Worm (Caenorhabditis elegans): ENCODE data around the gene set-19.

Gene set-19

ce11 chrX:5698419-5698818, 18.4 kb upstream of the set-19 start:
- TF ChIP-seq nhr-6 (tag; optimal IDR thresholded peaks at IDR 0.05) (no peak), sem-4 (tag; optimal IDR thresholded peaks at IDR 0.05) (no peak), lin-39 (tag; optimal IDR thresholded peaks at IDR 0.05) (no peak), nhr-77 (tag; optimal IDR thresholded peaks at IDR 0.05) (no peak), alr-1 (tag; optimal IDR thresholded peaks at IDR 0.05) (no peak), mbf-1 (tag; optimal IDR thresholded peaks at IDR 0.05) (no peak), snpc-4 (tag; optimal IDR thresholded peaks at IDR 0.05) (no peak), sma-3 (GFP tag; optimal IDR thresholded peaks at IDR 0.05) (no peak), fos-1 (tag; optimal IDR thresholded peaks at IDR 0.05) (no peak), ztf-1 (GFP tag; conservative IDR thresholded peaks at IDR 0.05) (no peak), ztf-11 (tag; optimal IDR thresholded peaks at IDR 0.05) (no peak), blmp-1 (tag; optimal IDR thresholded peaks at IDR 0.05; ENCODE audit: insufficient read depth) (no peak), dmd-4 (tag; optimal IDR thresholded peaks at IDR 0.05) (no peak), ceh-82 (tag; optimal IDR thresholded peaks at IDR 0.05) (no peak), peb-1 (tag; optimal IDR thresholded peaks at IDR 0.05) (no peak), lsy-2 (tag; optimal IDR thresholded peaks at IDR 0.05) (no peak)

ce11 chrX:5697208-5697607, 17.2 kb upstream of the set-19 start, which contains the start of gene W01C8.5:
TSS of gene W01C8.5 (minus strand) at chrX:5697308.
- no peak for TF ChIP-seq ama-1 (optimal IDR thresholded peaks at IDR 0.05)

ce11 chrX:5696197-5696596, 16.2 kb upstream of the set-19 start:
- TF ChIP-seq blmp-1 (tag; optimal IDR thresholded peaks at IDR 0.05; ENCODE audit: insufficient read depth): peak; percentile 50
- TF ChIP-seq C34F6.9 (tag; optimal IDR thresholded peaks at IDR 0.05): peak; percentile 11
- no peak for TF ChIP-seq dmd-4 (tag; optimal IDR thresholded peaks at IDR 0.05)
- peak; percentile 52 for TF ChIP-seq crh-2 (tag; optimal IDR thresholded peaks at IDR 0.05)
- TF ChIP-seq lsy-2 (tag; optimal IDR thresholded peaks at IDR 0.05): no peak
- TF ChIP-seq egl-27 (tag; optimal IDR thresholded peaks at IDR 0.05): peak; percentile 49
- TF ChIP-seq mbf-1 (tag; optimal IDR thresholded peaks at IDR 0.05): no peak
- no peak for TF ChIP-seq peb-1 (tag; optimal IDR thresholded peaks at IDR 0.05)
- TF ChIP-seq elt-1 (tag; optimal IDR thresholded peaks at IDR 0.05): no peak
- TF ChIP-seq nhr-23 (tag; optimal IDR thresholded peaks at IDR 0.05): no peak
- TF ChIP-seq ama-1 (optimal IDR thresholded peaks at IDR 0.05): no peak
- peak; percentile 26 for TF ChIP-seq gmeb-1 (tag; optimal IDR thresholded peaks at IDR 0.05)
- no peak for TF ChIP-seq nhr-77 (tag; optimal IDR thresholded peaks at IDR 0.05)
- TF ChIP-seq unc-62 (GFP tag; optimal IDR thresholded peaks at IDR 0.05): no peak
- no peak for TF ChIP-seq zag-1 (tag; optimal IDR thresholded peaks at IDR 0.05)
- TF ChIP-seq mab-5 (tag; optimal IDR thresholded peaks at IDR 0.05): no peak
- peak; percentile 80 for TF ChIP-seq sma-3 (GFP tag; optimal IDR thresholded peaks at IDR 0.05)
- no peak for TF ChIP-seq ceh-16 (tag; optimal IDR thresholded peaks at IDR 0.05)
- TF ChIP-seq nhr-129 (tag; optimal IDR thresholded peaks at IDR 0.05): peak; percentile 64
- no peak for TF ChIP-seq sem-4 (tag; optimal IDR thresholded peaks at IDR 0.05)
- TF ChIP-seq unc-55 (GFP tag; optimal IDR thresholded peaks at IDR 0.05): no peak
- no peak for TF ChIP-seq ceh-82 (tag; optimal IDR thresholded peaks at IDR 0.05)
- TF ChIP-seq nhr-10 (tag; optimal IDR thresholded peaks at IDR 0.05): no peak
- no peak for TF ChIP-seq ztf-11 (tag; optimal IDR thresholded peaks at IDR 0.05)
- TF ChIP-seq skn-1 (tag; optimal IDR thresholded peaks at IDR 0.05): no peak
- no peak for TF ChIP-seq elt-3 (tag; optimal IDR thresholded peaks at IDR 0.05)
- TF ChIP-seq R02D3.7 (tag; optimal IDR thresholded peaks at IDR 0.05): no peak
- TF ChIP-seq unc-39 (tag; optimal IDR thresholded peaks at IDR 0.05): no peak
- peak in 1 of 2 experiments; percentile 44 for TF ChIP-seq mdl-1 (tag; optimal IDR thresholded peaks at IDR 0.05)
- no peak for TF ChIP-seq aly-2 (tag; optimal IDR thresholded peaks at IDR 0.05)
- TF ChIP-seq fos-1 (tag; optimal IDR thresholded peaks at IDR 0.05): peak; percentile 80
- TF ChIP-seq nhr-21 (tag; optimal IDR thresholded peaks at IDR 0.05): peak; percentile 56
- no peak for TF ChIP-seq ZK546.5 (tag; optimal IDR thresholded peaks at IDR 0.05)
- TF ChIP-seq nhr-11 (tag; optimal IDR thresholded peaks at IDR 0.05): no peak
- peak; percentile 77 for TF ChIP-seq F13H6.1 (tag; optimal IDR thresholded peaks at IDR 0.05)
- no peak for TF ChIP-seq ztf-4 (tag; optimal IDR thresholded peaks at IDR 0.05)
- no peak for TF ChIP-seq nhr-6 (tag; optimal IDR thresholded peaks at IDR 0.05)
- no peak for TF ChIP-seq lin-13 (GFP tag; optimal IDR thresholded peaks at IDR 0.05)
- no peak for TF ChIP-seq nhr-237 (tag; optimal IDR thresholded peaks at IDR 0.05)
- TF ChIP-seq ztf-1 (GFP tag; conservative IDR thresholded peaks at IDR 0.05): no peak
- no peak for TF ChIP-seq Y55F3AM.14 (GFP tag; optimal IDR thresholded peaks at IDR 0.05)
- peak; percentile 92 for TF ChIP-seq sma-9 (GFP tag; optimal IDR thresholded peaks at IDR 0.05)
- peak; percentile 54 for TF ChIP-seq sma-9 (tag; optimal IDR thresholded peaks at IDR 0.05)
- TF ChIP-seq alr-1 (tag; optimal IDR thresholded peaks at IDR 0.05): no peak
- TF ChIP-seq nhr-12 (tag; optimal IDR thresholded peaks at IDR 0.05): no peak
- no peak for TF ChIP-seq lin-11 (tag; optimal IDR thresholded peaks at IDR 0.05)
- no peak for TF ChIP-seq snpc-4 (tag; optimal IDR thresholded peaks at IDR 0.05)
- TF ChIP-seq nhr-25 (tag; optimal IDR thresholded peaks at IDR 0.05): peak; percentile 79
- TF ChIP-seq lin-39 (tag; optimal IDR thresholded peaks at IDR 0.05): no peak

All from whole organism, L2 larva.